Fruit fly (Drosophila melanogaster): ENCODE data around the gene PNUTS.

Gene PNUTS

DNA sequence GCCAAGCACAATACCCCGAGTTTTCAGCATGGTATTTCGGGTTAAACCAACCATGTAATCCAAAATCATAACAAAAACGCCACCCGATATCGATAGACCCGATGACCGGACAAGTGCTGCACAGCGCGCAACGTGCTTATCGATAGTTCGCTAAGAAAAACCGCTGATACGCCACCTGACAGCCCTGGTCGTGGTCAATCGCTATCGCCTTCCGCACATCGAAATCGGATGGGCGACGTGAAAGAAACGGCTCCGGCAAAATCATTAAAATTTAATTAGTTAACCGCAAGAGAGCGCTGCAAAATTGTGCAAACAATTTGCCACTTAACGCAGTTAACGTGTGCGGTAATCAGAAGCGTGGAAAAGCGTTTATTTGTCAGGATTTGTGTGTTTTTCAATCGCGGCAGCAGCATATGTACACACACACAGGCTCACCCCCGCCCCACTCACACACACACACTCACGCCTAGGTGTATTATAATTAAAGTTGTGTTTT, 44.4 kb upstream of the PNUTS start, which contains the start of the genes CG3862 and dock (continued):
- TF ChIP-seq lilli (GFP tag; optimal IDR thresholded peaks at IDR 0.05) (peak; percentile 65), salm (tag; optimal IDR thresholded peaks at IDR 0.05) (no peak), Pdp1 (GFP tag; optimal IDR thresholded peaks at IDR 0.05) (peak; percentile 52 to 86), CG9437 (GFP tag; optimal IDR thresholded peaks at IDR 0.05) (peak; percentile 12), Antp (GFP tag; optimal IDR thresholded peaks at IDR 0.05) (peak; percentile 66), sqz (GFP tag; optimal IDR thresholded peaks at IDR 0.05) (no peak), CG10462 (GFP tag; optimal IDR thresholded peaks at IDR 0.05) (no peak), CG14667 (GFP tag; IDR thresholded peaks at IDR 0.05) (no peak), crp (GFP tag; optimal IDR thresholded peaks at IDR 0.05) (peak in 1 of 2 experiments; percentile 60), Gsc (GFP tag; IDR thresholded peaks at IDR 0.05) (no peak), tap (tag; optimal IDR thresholded peaks at IDR 0.05) (no peak), jumu (GFP tag; optimal IDR thresholded peaks at IDR 0.05) (peak; percentile 64), CG8478 (optimal IDR thresholded peaks at IDR 0.05) (no peak), pan (optimal IDR thresholded peaks at IDR 0.05) (no peak), pan (GFP tag; optimal IDR thresholded peaks at IDR 0.05 in 1 of 2, IDR thresholded peaks at IDR 0.05 in 1 of 2) (peak in 1 of 2 experiments; percentile 50), Camta (GFP tag; optimal IDR thresholded peaks at IDR 0.05) (no peak), kah (GFP tag; optimal IDR thresholded peaks at IDR 0.05) (peak; percentile 20), CG6689 (GFP tag; IDR thresholded peaks at IDR 0.05) (no peak), CG12104 (GFP tag; optimal IDR thresholded peaks at IDR 0.05) (no peak), Awh (GFP tag; IDR thresholded peaks at IDR 0.05) (no peak), Nf-YA (GFP tag; IDR thresholded peaks at IDR 0.05) (0 out of 2 replicates have a peak, but pooled peaks have one; percentile 8), CG17186 (GFP tag; optimal IDR thresholded peaks at IDR 0.05) (peak; percentile 97), gem (tag; optimal IDR thresholded peaks at IDR 0.05) (peak; percentile 19), CG12659 (GFP tag; optimal IDR thresholded peaks at IDR 0.05) (peak; percentile 88), wor (GFP tag; IDR thresholded peaks at IDR 0.05) (no peak), CkIIα-i1 (GFP tag; IDR thresholded peaks at IDR 0.05) (no peak), slou (GFP tag; optimal IDR thresholded peaks at IDR 0.05) (peak; percentile 6), pho (GFP tag; optimal IDR thresholded peaks at IDR 0.05) (peak; percentile 74), CrebB (tag; optimal IDR thresholded peaks at IDR 0.05) (no peak), ac (GFP tag; optimal IDR thresholded peaks at IDR 0.05) (no peak), Chrac-16 (GFP tag; optimal IDR thresholded peaks at IDR 0.05) (peak; percentile 11), pros (GFP tag; optimal IDR thresholded peaks at IDR 0.05) (no peak), CG12219 (GFP tag; optimal IDR thresholded peaks at IDR 0.05) (no peak), gsb-n (tag; optimal IDR thresholded peaks at IDR 0.05) (peak; percentile 19), cg (GFP tag; optimal IDR thresholded peaks at IDR 0.05) (peak; percentile 95), CG14860 (GFP tag; IDR thresholded peaks at IDR 0.05; ENCODE audit: partially characterized antibody) (peak; percentile 96), mirr (GFP tag; optimal IDR thresholded peaks at IDR 0.05) (peak; percentile 43), CG42726 (GFP tag; IDR thresholded peaks at IDR 0.05; ENCODE audit: partially characterized antibody) (peak; percentile 95), CG31441 (GFP tag; IDR thresholded peaks at IDR 0.05) (peak; percentile 29; the same call in 1 of the 2 replicates), chinmo (GFP tag; IDR thresholded peaks at IDR 0.05; ENCODE audit: partially characterized antibody) (peak; percentile 88; the same call in 3 of the 4 replicates), CG8281 (tag; optimal IDR thresholded peaks at IDR 0.05) (no peak), MTF-1 (GFP tag; optimal IDR thresholded peaks at IDR 0.05; ENCODE audit: borderline replicate concordance) (peak; percentile 29), Dip2 (GFP tag; IDR thresholded peaks at IDR 0.05) (no peak), bigmax (GFP tag; optimal IDR thresholded peaks at IDR 0.05) (peak; percentile 62), CG6854 (GFP tag; optimal IDR thresholded peaks at IDR 0.05) (no peak), zen2 (GFP tag; IDR thresholded peaks at IDR 0.05; ENCODE audit: partially characterized antibody) (peak; percentile 97), dmrt11E (tag; optimal IDR thresholded peaks at IDR 0.05) (peak; percentile 25), CG11696 (GFP tag; IDR thresholded peaks at IDR 0.05) (no peak), CG31388 (GFP tag; optimal IDR thresholded peaks at IDR 0.05) (no peak), CG13624 (GFP tag; optimal IDR thresholded peaks at IDR 0.05) (peak; percentile 76), H2.0 (GFP tag; IDR thresholded peaks at IDR 0.05) (no peak; the same call in 1 of the 2 replicates)

Data from whole organism, embryonic.